ENCODE assay signal across 1 fruit fly cellular context in genomic region chrX:6353613-6353986, dm6.
TF ChIP-seq lines count a peak whose summit lies in the region.

No protein-coding gene starts in this region.

TF ChIP-seq in whole organism, embryonic, 481 proteins besides CTCF, POLR2A, EP300 and RAD21 (continued from another document):
- TF ChIP-seq cg (GFP tag; optimal IDR thresholded peaks at IDR 0.05; lab: Kevin White, UChicago) = no peak
- peak; percentile 89 for TF ChIP-seq dysf (GFP tag; IDR thresholded peaks at IDR 0.05; lab: Robert Waterston, UW)
- TF ChIP-seq chm (GFP tag; IDR thresholded peaks at IDR 0.05; lab: Robert Waterston, UW) = peak; percentile 56; the same call in 1 of the 2 replicates
- no peak for TF ChIP-seq CG8478 (optimal IDR thresholded peaks at IDR 0.05; lab: Kevin White, UChicago)
- peak; percentile 85 for TF ChIP-seq CG15011 (GFP tag; optimal IDR thresholded peaks at IDR 0.05; lab: Kevin White, UChicago)
- peak; percentile 93 for TF ChIP-seq CG18599 (GFP tag; optimal IDR thresholded peaks at IDR 0.05; lab: Kevin White, UChicago)
- TF ChIP-seq dan (GFP tag; IDR thresholded peaks at IDR 0.05; lab: Robert Waterston, UW) = no peak
- peak; percentile 66 for TF ChIP-seq trh (GFP tag; optimal IDR thresholded peaks at IDR 0.05; lab: Kevin White, UChicago)
- no peak for TF ChIP-seq zen2 (GFP tag; IDR thresholded peaks at IDR 0.05; lab: Robert Waterston, UW; ENCODE audit: partially characterized antibody)
- TF ChIP-seq bab2 (GFP tag; optimal IDR thresholded peaks at IDR 0.05; lab: Kevin White, UChicago) = no peak
- TF ChIP-seq CG4282 (GFP tag; optimal IDR thresholded peaks at IDR 0.05; lab: Kevin White, UChicago) = no peak
- TF ChIP-seq tna (GFP tag; IDR thresholded peaks at IDR 0.05; lab: Robert Waterston, UW; ENCODE audit: partially characterized antibody) = no peak
- TF ChIP-seq Rfx (GFP tag; IDR thresholded peaks at IDR 0.05; lab: Robert Waterston, UW) = peak; percentile 80
- peak; percentile 63 for TF ChIP-seq CG11696 (GFP tag; IDR thresholded peaks at IDR 0.05; lab: Robert Waterston, UW)
- TF ChIP-seq klu (GFP tag; IDR thresholded peaks at IDR 0.05; lab: Robert Waterston, UW) = peak; percentile 77
- peak; percentile 92 for TF ChIP-seq CG8924 (tag; optimal IDR thresholded peaks at IDR 0.05; lab: Kevin White, UChicago)
- TF ChIP-seq CG12769 (tag; optimal IDR thresholded peaks at IDR 0.05; lab: Kevin White, UChicago) = peak; percentile 78
- no peak for TF ChIP-seq gro (GFP tag; optimal IDR thresholded peaks at IDR 0.05; lab: Kevin White, UChicago)
- no peak for TF ChIP-seq cad (GFP tag; optimal IDR thresholded peaks at IDR 0.05; lab: Kevin White, UChicago)
- TF ChIP-seq CG1024 (GFP tag; IDR thresholded peaks at IDR 0.05; lab: Robert Waterston, UW) = peak; percentile 61; the same call in 1 of the 2 replicates
- TF ChIP-seq crol (GFP tag; IDR thresholded peaks at IDR 0.05; lab: Robert Waterston, UW) = 0 out of 2 replicates have a peak, but pooled peaks have one; percentile 14
- no peak for TF ChIP-seq Sin3A (optimal IDR thresholded peaks at IDR 0.05; lab: Kevin White, UChicago)
- TF ChIP-seq Dek (tag; optimal IDR thresholded peaks at IDR 0.05; lab: Kevin White, UChicago) = peak; percentile 89
- peak; percentile 77 for TF ChIP-seq sob (GFP tag; IDR thresholded peaks at IDR 0.05; lab: Robert Waterston, UW)
- TF ChIP-seq bsh (GFP tag; optimal IDR thresholded peaks at IDR 0.05; lab: Kevin White, UChicago) = peak in 1 of 2 experiments; percentile 91
- no peak for TF ChIP-seq ftz-f1 (GFP tag; optimal IDR thresholded peaks at IDR 0.05; lab: Kevin White, UChicago)
- peak; percentile 60 for TF ChIP-seq Max (GFP tag; optimal IDR thresholded peaks at IDR 0.05; lab: Kevin White, UChicago)
- TF ChIP-seq Six4 (GFP tag; optimal IDR thresholded peaks at IDR 0.05; lab: Kevin White, UChicago) = peak; percentile 82
- TF ChIP-seq dmrt11E (tag; optimal IDR thresholded peaks at IDR 0.05; lab: Kevin White, UChicago) = peak; percentile 89
- peak; percentile 52; the same call in 2 of the 3 replicates for TF ChIP-seq CG2889 (GFP tag; IDR thresholded peaks at IDR 0.05; lab: Robert Waterston, UW)
- TF ChIP-seq pb (GFP tag; optimal IDR thresholded peaks at IDR 0.05; lab: Kevin White, UChicago) = no peak
- peak; percentile 90 for TF ChIP-seq PHDP (tag; optimal IDR thresholded peaks at IDR 0.05; lab: Kevin White, UChicago)
- TF ChIP-seq bigmax (GFP tag; optimal IDR thresholded peaks at IDR 0.05; lab: Kevin White, UChicago) = no peak
- peak; percentile 76 for TF ChIP-seq CG17568 (GFP tag; optimal IDR thresholded peaks at IDR 0.05; lab: Kevin White, UChicago)
